Fruit fly (Drosophila melanogaster) whole organism: ENCODE results near the gene CG14933.

Experiments used
- CG8478 ChIP-seq: fragments of >200 bp; optimal IDR thresholded peaks from 2 replicates; lab custom pipeline; 2018; ENCODE audit warnings: inconsistent platforms
- Dll ChIP-seq: fragments of >200 bp; optimal IDR thresholded peaks from 2 replicates; lab custom pipeline; 2017
- pan ChIP-seq: fragments of >200 bp; optimal IDR thresholded peaks from 2 replicates; lab custom pipeline; 2017
- psq ChIP-seq: fragments of >200 bp; optimal IDR thresholded peaks from 2 replicates; lab custom pipeline; 2017
- usp ChIP-seq: fragments of >200 bp; optimal IDR thresholded peaks from 2 replicates; lab custom pipeline; 2017; ENCODE audit warnings: missing biosample characterization, missing genetic modification characterization, mixed read lengths

- no peak for TF ChIP-seq Dll (lab: Kevin White, UChicago)
- TF ChIP-seq psq (lab: Kevin White, UChicago), result no peak
- TF ChIP-seq pan (lab: Kevin White, UChicago), result no peak
- no peak for TF ChIP-seq usp
- no peak for TF ChIP-seq CG8478 (lab: Kevin White, UChicago)
Observed at dm6 chr2L:11839612-11840011, 3.0 kb upstream of the CG14933 start, which contains the start of gene Sfp33A3.
